Worm (Caenorhabditis elegans) whole organism, L2 larva: ENCODE measurements around the gene D1005.2.

ENCODE experiments used
- F13H6.1 ChIP-seq: sonication (generic microtip); optimal IDR thresholded peaks from 2 replicates; lab custom pipeline; 2016; ENCODE audit warnings: missing genetic modification characterization, missing compliant biosample characterization
- R02D3.7 ChIP-seq: fragments of 150-350 bp; optimal IDR thresholded peaks from 2 replicates; lab custom pipeline; 2014; ENCODE audit warnings: missing biosample characterization, missing genetic modification characterization
- elt-3 ChIP-seq: sonication (generic microtip); optimal IDR thresholded peaks from 2 replicates; lab custom pipeline; 2017; ENCODE audit warnings: missing biosample characterization, missing genetic modification characterization
- gmeb-1 ChIP-seq: fragments of 150-350 bp; optimal IDR thresholded peaks from 2 replicates; lab custom pipeline; 2014; ENCODE audit warnings: missing biosample characterization, missing genetic modification characterization
- lin-13 ChIP-seq: fragments of 150-350 bp; optimal IDR thresholded peaks from 2 replicates; lab custom pipeline; 2014; ENCODE audit warnings: missing biosample characterization, missing genetic modification reagents, missing genetic modification characterization
- mdl-1 ChIP-seq, 2 experiments: fragments of 150-350 bp in 1 of 2; sonication (generic microtip) in 1 of 2; optimal IDR thresholded peaks; 2 replicates each; lab custom pipeline; 2017; ENCODE audit warnings: missing biosample characterization in 2 of 2, missing genetic modification characterization in 2 of 2
- nhr-11 ChIP-seq: fragments of 150-350 bp; optimal IDR thresholded peaks from 2 replicates; lab custom pipeline; 2014; ENCODE audit warnings: missing biosample characterization, missing genetic modification characterization
- sem-4 ChIP-seq: fragments of 150-350 bp; optimal IDR thresholded peaks from 2 replicates; lab custom pipeline; 2014; ENCODE audit warnings: missing biosample characterization, missing genetic modification reagents, missing genetic modification characterization
- unc-62 ChIP-seq: fragments of 150-350 bp; optimal IDR thresholded peaks from 2 replicates; lab custom pipeline; 2014; ENCODE audit warnings: missing biosample characterization, missing genetic modification reagents, missing genetic modification characterization

- TF ChIP-seq lin-13 (GFP tag; lab: Kevin White, UChicago) (no peak), sem-4 (tag; lab: Kevin White, UChicago) (no peak), mdl-1 (tag; optimal IDR thresholded peaks at IDR 0.05; lab: Kevin White, UChicago) (no peak), R02D3.7 (tag; lab: Kevin White, UChicago) (no peak), nhr-11 (tag; lab: Kevin White, UChicago) (no peak), elt-3 (no peak), F13H6.1 (tag; lab: Kevin White, UChicago) (no peak), gmeb-1 (no peak), unc-62 (GFP tag; lab: Kevin White, UChicago) (no peak)
Measured at ce11 chrX:1483229-1483628, 24.4 kb downstream of the D1005.2 start.
